Worm (Caenorhabditis elegans): ENCODE measurements around the gene H01G02.4.

ce11 chrIV:11772119-11772518 is 30.8 kb downstream of the H01G02.4 start:
- TF ChIP-seq sea-1 (GFP tag; conservative IDR thresholded peaks at IDR 0.05) (no peak), hmg-4 (GFP tag; optimal IDR thresholded peaks at IDR 0.05) (no peak), ama-1 (optimal IDR thresholded peaks at IDR 0.05) (no peak), hnd-1 (tag; optimal IDR thresholded peaks at IDR 0.05) (no peak), aly-1 (tag; optimal IDR thresholded peaks at IDR 0.05) (no peak)
